Worm (Caenorhabditis elegans) whole organism, L2 larva: ENCODE results near the gene mrpl-12.

Experiments used
- elt-3 ChIP-seq: sonication (generic microtip); optimal IDR thresholded peaks from 2 replicates; lab custom pipeline; 2017; ENCODE audit warnings: missing biosample characterization, missing genetic modification characterization
- nhr-12 ChIP-seq: fragments of 150-350 bp; optimal IDR thresholded peaks from 2 replicates; lab custom pipeline; 2014; ENCODE audit warnings: missing biosample characterization, missing genetic modification characterization
- skn-1 ChIP-seq: sonication (generic microtip); optimal IDR thresholded peaks from 2 replicates; lab custom pipeline; 2017; ENCODE audit warnings: missing biosample characterization, missing genetic modification characterization
- snpc-4 ChIP-seq: fragments of 150-350 bp; optimal IDR thresholded peaks from 2 replicates; lab custom pipeline; 2014; ENCODE audit warnings: missing biosample characterization, missing genetic modification characterization
- unc-62 ChIP-seq: fragments of 150-350 bp; optimal IDR thresholded peaks from 2 replicates; lab custom pipeline; 2014; ENCODE audit warnings: missing biosample characterization, missing genetic modification reagents, missing genetic modification characterization

DNA sequence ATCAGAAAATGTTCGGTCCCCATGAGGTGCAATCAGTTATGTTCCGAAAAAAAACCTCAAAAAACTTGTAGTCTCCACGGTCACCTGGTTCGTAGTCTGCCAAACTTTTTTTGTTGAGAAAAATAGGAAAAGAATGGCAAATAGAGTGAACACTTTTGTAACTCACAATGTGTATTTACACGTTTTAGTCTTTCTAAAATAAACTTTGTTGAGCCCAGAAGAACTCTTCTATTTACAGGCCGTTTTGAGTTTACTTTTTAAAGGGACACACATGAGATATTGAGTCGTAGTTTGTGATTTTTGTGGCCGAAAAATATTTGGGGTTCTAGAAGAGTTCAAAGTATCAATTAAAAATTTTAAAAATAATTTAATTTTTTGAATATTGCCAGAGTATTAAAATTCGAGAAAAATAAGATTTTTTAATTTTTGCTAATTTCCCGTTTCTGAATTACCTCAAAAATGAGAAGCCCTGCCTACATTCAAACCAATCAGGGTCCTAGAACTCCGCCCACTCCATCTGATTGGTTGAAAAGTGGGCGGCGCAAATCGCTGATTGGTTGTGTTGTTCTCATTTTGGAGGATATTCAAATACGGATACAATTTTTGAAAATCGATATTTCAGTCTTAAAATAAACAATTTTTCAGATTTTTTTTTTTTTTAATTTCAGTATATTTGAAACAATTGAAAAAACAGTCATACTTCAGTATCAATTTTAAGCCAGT is 27.1 kb downstream of the mrpl-12 start:
- TF ChIP-seq unc-62 (GFP tag; lab: Kevin White, UChicago) (no peak), skn-1 (tag; lab: Kevin White, UChicago) (no peak), elt-3 (tag; lab: Kevin White, UChicago) (no peak), nhr-12 (tag; lab: Kevin White, UChicago) (no peak), snpc-4 (tag; lab: Kevin White, UChicago) (no peak)
